Fruit fly (Drosophila melanogaster) whole organism, embryonic: ENCODE measurements around the gene CG2247.

ENCODE experiments used
- ATbp ChIP-seq: fragments of 200-800 bp; sonication (Bioruptor generic); optimal IDR thresholded peaks from 2 replicates; lab custom pipeline; 2017; ENCODE audit warnings: missing biosample characterization, mild to moderate bottlenecking, missing genetic modification characterization, missing genetic modification reagents
- Asciz ChIP-seq: fragments of 200-800 bp; sonication (Bioruptor generic); optimal IDR thresholded peaks from 2 replicates; lab custom pipeline; 2017; ENCODE audit warnings: missing biosample characterization, mild to moderate bottlenecking, missing genetic modification characterization, missing genetic modification reagents
- B-H2 ChIP-seq: fragments of 200-800 bp; sonication (Bioruptor generic); optimal IDR thresholded peaks from 2 replicates; lab custom pipeline; 2018; ENCODE audit warnings: missing biosample characterization, mild to moderate bottlenecking, missing genetic modification characterization
- CG10366 ChIP-seq: fragments of 200-800 bp; sonication (Bioruptor generic); IDR thresholded peaks from 2 replicates; pipeline ENCODE4 v1.3.6; 2022; ENCODE audit warnings: missing biosample characterization, missing genetic modification characterization
- CG10565 ChIP-seq: fragments of 200-800 bp; sonication (Bioruptor generic); optimal IDR thresholded peaks from 3 replicates; lab custom pipeline; 2016; ENCODE audit warnings: missing biosample characterization, mild to moderate bottlenecking, missing genetic modification characterization
- CG11560 ChIP-seq: fragments of 200-800 bp; sonication (Bioruptor generic); IDR thresholded peaks from 3 replicates; pipeline ENCODE4 v1.3.6; 2022; ENCODE audit warnings: missing biosample characterization, missing genetic modification characterization
- CG12104 ChIP-seq: fragments of 200-800 bp; sonication (Bioruptor generic); optimal IDR thresholded peaks from 3 replicates; lab custom pipeline; 2016; ENCODE audit warnings: missing biosample characterization, missing genetic modification characterization
- CG13287 ChIP-seq: fragments of 200-800 bp; sonication (Bioruptor generic); IDR thresholded peaks from 2 replicates; pipeline ENCODE4 v1.3.6; 2022; ENCODE audit warnings: missing biosample characterization, missing genetic modification characterization; ENCODE audit not compliant: partially characterized antibody
- CG13624 ChIP-seq: fragments of 200-800 bp; sonication (Bioruptor generic); optimal IDR thresholded peaks from 2 replicates; lab custom pipeline; 2016; ENCODE audit warnings: missing biosample characterization, missing genetic modification characterization
- CG13894 ChIP-seq: fragments of 200-800 bp; sonication (Bioruptor generic); optimal IDR thresholded peaks from 3 replicates; lab custom pipeline; 2018; ENCODE audit warnings: missing biosample characterization, mild to moderate bottlenecking, missing genetic modification characterization, moderate library complexity
- CG14050 ChIP-seq: fragments of 200-800 bp; sonication (Bioruptor generic); IDR thresholded peaks from 3 replicates; pipeline ENCODE4 v1.3.6; 2022; ENCODE audit warnings: missing biosample characterization, missing genetic modification characterization
- CG16813 ChIP-seq: fragments of 200-800 bp; sonication (Bioruptor generic); IDR thresholded peaks from 3 replicates; pipeline ENCODE4 v1.3.6; 2022; ENCODE audit warnings: missing biosample characterization, missing genetic modification characterization; ENCODE audit not compliant: partially characterized antibody
- CG16815 ChIP-seq: fragments of 200-800 bp; sonication (Bioruptor generic); optimal IDR thresholded peaks from 3 replicates; lab custom pipeline; 2017; ENCODE audit warnings: missing biosample characterization, mild to moderate bottlenecking, missing genetic modification characterization
- CG17912 ChIP-seq: fragments of 200-800 bp; sonication (Bioruptor generic); optimal IDR thresholded peaks from 2 replicates; lab custom pipeline; 2018; ENCODE audit warnings: missing biosample characterization, mild to moderate bottlenecking, missing genetic modification characterization
- CG18011 ChIP-seq: fragments of 200-800 bp; sonication (Bioruptor generic); optimal IDR thresholded peaks from 2 replicates; lab custom pipeline; 2017; ENCODE audit warnings: missing biosample characterization, missing genetic modification characterization, mild to moderate bottlenecking, moderate library complexity, missing genotype
- CG2129 ChIP-seq: fragments of 200-800 bp; sonication (Bioruptor generic); IDR thresholded peaks from 2 replicates; pipeline ENCODE4 v1.3.6; 2022; ENCODE audit warnings: missing biosample characterization, missing genetic modification characterization; ENCODE audit not compliant: partially characterized antibody
- CG2875 ChIP-seq: fragments of 200-800 bp; sonication (Bioruptor generic); optimal IDR thresholded peaks from 2 replicates; lab custom pipeline; 2017; ENCODE audit warnings: missing biosample characterization, mild to moderate bottlenecking, missing genetic modification characterization, missing genetic modification reagents
- CG2889 ChIP-seq: fragments of 200-800 bp; sonication (Bioruptor generic); IDR thresholded peaks from 3 replicates; pipeline ENCODE4 v1.3.6; 2022; ENCODE audit warnings: missing biosample characterization, missing genetic modification characterization
- CG43689 ChIP-seq: fragments of 200-800 bp; sonication (Bioruptor generic); IDR thresholded peaks from 2 replicates; pipeline ENCODE4 v1.3.6; 2022; ENCODE audit warnings: missing biosample characterization, missing genetic modification characterization
- CG4404 ChIP-seq: fragments of 200-800 bp; sonication (Bioruptor generic); IDR thresholded peaks from 2 replicates; pipeline ENCODE4 v1.3.6; 2022; ENCODE audit warnings: missing biosample characterization, missing genetic modification characterization
- CG7745 ChIP-seq: fragments of 200-800 bp; sonication (Bioruptor generic); optimal IDR thresholded peaks from 2 replicates; lab custom pipeline; 2018; ENCODE audit warnings: missing biosample characterization, mild to moderate bottlenecking, missing genetic modification characterization, moderate library complexity
- CG7786 ChIP-seq: fragments of 200-800 bp; sonication (Bioruptor generic); optimal IDR thresholded peaks from 2 replicates; lab custom pipeline; 2016; ENCODE audit warnings: missing biosample characterization, missing genetic modification characterization
- CG7963 ChIP-seq: fragments of 200-800 bp; sonication (Bioruptor generic); IDR thresholded peaks from 3 replicates; pipeline ENCODE4 v1.3.6; 2022; ENCODE audit warnings: missing biosample characterization, missing genetic modification characterization; ENCODE audit not compliant: partially characterized antibody
- CTCF ChIP-seq: fragments of 200-800 bp; sonication (Bioruptor generic); optimal IDR thresholded peaks from 2 replicates; lab custom pipeline; 2017; ENCODE audit warnings: missing biosample characterization, mild to moderate bottlenecking, missing genetic modification characterization, moderate library complexity
- D ChIP-seq, 2 experiments: fragments of 200-800 bp in 1 of 2; fragments of >200 bp in 1 of 2; sonication (Bioruptor generic) in 1 of 2; optimal IDR thresholded peaks; 2 replicates in 1 of 2; 3 replicates in 1 of 2; lab custom pipeline; 2017; ENCODE audit warnings: mild to moderate bottlenecking in 1 of 2, missing biosample characterization in 1 of 2, missing genetic modification characterization in 1 of 2, missing genetic modification reagents in 1 of 2
- Dbx ChIP-seq: fragments of 200-800 bp; sonication (Bioruptor generic); IDR thresholded peaks from 3 replicates; pipeline ENCODE4 v1.3.6; 2022; ENCODE audit warnings: missing biosample characterization, missing genetic modification characterization
- Dek ChIP-seq: fragments of 200-800 bp; sonication (Bioruptor generic); optimal IDR thresholded peaks from 3 replicates; lab custom pipeline; 2019; ENCODE audit warnings: missing biosample characterization, mild to moderate bottlenecking, missing genetic modification characterization, moderate library complexity
- Drgx ChIP-seq: fragments of 200-800 bp; sonication (Bioruptor generic); IDR thresholded peaks from 2 replicates; pipeline ENCODE4 v1.3.6; 2022; ENCODE audit warnings: missing biosample characterization, missing genetic modification characterization
- Fer2 ChIP-seq: fragments of 200-800 bp; sonication (Bioruptor generic); optimal IDR thresholded peaks from 2 replicates; lab custom pipeline; 2018; ENCODE audit warnings: missing biosample characterization, mild to moderate bottlenecking, missing genetic modification characterization, moderate library complexity
- H15 ChIP-seq: fragments of 200-800 bp; sonication (Bioruptor generic); IDR thresholded peaks from 3 replicates; pipeline ENCODE4 v1.3.6; 2022; ENCODE audit warnings: missing biosample characterization, missing genetic modification characterization
- Optix ChIP-seq: fragments of 200-800 bp; sonication (Bioruptor generic); IDR thresholded peaks from 3 replicates; pipeline ENCODE4 v1.3.6; 2022; ENCODE audit warnings: missing biosample characterization, missing genetic modification characterization
- ac ChIP-seq: fragments of 200-800 bp; sonication (Bioruptor generic); optimal IDR thresholded peaks from 3 replicates; lab custom pipeline; 2017; ENCODE audit warnings: missing biosample characterization, mild to moderate bottlenecking, missing genetic modification characterization
- bigmax ChIP-seq: fragments of 200-800 bp; sonication (Bioruptor generic); optimal IDR thresholded peaks from 2 replicates; lab custom pipeline; 2018; ENCODE audit warnings: missing biosample characterization, mild to moderate bottlenecking, missing genetic modification characterization
- chinmo ChIP-seq: fragments of 200-800 bp; sonication (Bioruptor generic); IDR thresholded peaks from 4 replicates; pipeline ENCODE4 v1.3.6; 2022; ENCODE audit warnings: missing biosample characterization, missing genetic modification characterization; ENCODE audit not compliant: partially characterized antibody
- crc ChIP-seq: fragments of 200-800 bp; sonication (Bioruptor generic); optimal IDR thresholded peaks from 2 replicates; lab custom pipeline; 2016; ENCODE audit warnings: missing biosample characterization, missing genetic modification characterization
- cwo ChIP-seq: fragments of 200-800 bp; sonication (Bioruptor generic); optimal IDR thresholded peaks from 3 replicates; lab custom pipeline; 2017; ENCODE audit warnings: missing biosample characterization, missing genetic modification characterization, mild to moderate bottlenecking, moderate library complexity, missing genetic modification reagents
- danr ChIP-seq: fragments of 200-800 bp; sonication (Bioruptor generic); IDR thresholded peaks from 2 replicates; pipeline ENCODE4 v1.3.6; 2022; ENCODE audit warnings: missing biosample characterization, missing genetic modification characterization
- dm ChIP-seq: fragments of 200-800 bp; sonication (Bioruptor generic); optimal IDR thresholded peaks from 3 replicates; lab custom pipeline; 2016; ENCODE audit warnings: missing biosample characterization, missing genetic modification characterization
- dpn ChIP-seq, 2 experiments: fragments of 200-800 bp; sonication (Bioruptor generic); optimal IDR thresholded peaks; 3 replicates each; lab custom pipeline; 2016; ENCODE audit warnings: missing biosample characterization in 2 of 2, missing genetic modification characterization in 2 of 2
- emc ChIP-seq: fragments of 200-800 bp; sonication (Bioruptor generic); optimal IDR thresholded peaks from 2 replicates; lab custom pipeline; 2016; ENCODE audit warnings: missing biosample characterization, missing genetic modification characterization
- en ChIP-seq: fragments of 200-800 bp; sonication (Bioruptor generic); optimal IDR thresholded peaks from 2 replicates; lab custom pipeline; 2016; ENCODE audit warnings: missing biosample characterization, missing genetic modification characterization
- jumu ChIP-seq: fragments of 200-800 bp; sonication (Bioruptor generic); optimal IDR thresholded peaks from 3 replicates; lab custom pipeline; 2016; ENCODE audit warnings: missing biosample characterization, missing genetic modification characterization
- nmo ChIP-seq: fragments of 200-800 bp; sonication (Bioruptor generic); optimal IDR thresholded peaks from 2 replicates; lab custom pipeline; 2018; ENCODE audit warnings: missing biosample characterization, mild to moderate bottlenecking, missing genetic modification characterization, moderate library complexity
- p53 ChIP-seq: fragments of 200-800 bp; sonication (Bioruptor generic); optimal IDR thresholded peaks from 2 replicates; lab custom pipeline; 2016; ENCODE audit warnings: missing biosample characterization, missing genetic modification characterization
- pho ChIP-seq: fragments of 200-800 bp; sonication (Bioruptor generic); optimal IDR thresholded peaks from 2 replicates; lab custom pipeline; 2016; ENCODE audit warnings: missing biosample characterization, missing genetic modification characterization
- prd ChIP-seq, 3 experiments: fragments of >200 bp in 2 of 3; fragments of 200-800 bp in 1 of 3; sonication (Bioruptor generic) in 1 of 3; optimal IDR thresholded peaks in 2 of 3; IDR thresholded peaks in 1 of 3; 2 replicates in 2 of 3; 3 replicates in 1 of 3; pipeline versions ENCODE4 v1.3.6 to Lab custom; 2017 to 2022; ENCODE audit warnings: missing biosample characterization in 1 of 3, missing genetic modification characterization in 1 of 3
- slbo ChIP-seq: fragments of 200-800 bp; sonication (Bioruptor generic); IDR thresholded peaks from 2 replicates; pipeline ENCODE4 v1.3.6; 2022; ENCODE audit warnings: missing biosample characterization, missing genetic modification characterization
- tna ChIP-seq: fragments of 200-800 bp; sonication (Bioruptor generic); IDR thresholded peaks from 2 replicates; pipeline ENCODE4 v1.3.6; 2022; ENCODE audit warnings: missing biosample characterization, missing genetic modification characterization; ENCODE audit not compliant: partially characterized antibody
- yki ChIP-seq: fragments of >200 bp; optimal IDR thresholded peaks from 3 replicates; lab custom pipeline; 2018
- zfh2 ChIP-seq: fragments of 200-800 bp; sonication (Bioruptor generic); optimal IDR thresholded peaks from 2 replicates; lab custom pipeline; 2016; ENCODE audit warnings: missing biosample characterization, missing genetic modification characterization

Gene CG2247

DNA sequence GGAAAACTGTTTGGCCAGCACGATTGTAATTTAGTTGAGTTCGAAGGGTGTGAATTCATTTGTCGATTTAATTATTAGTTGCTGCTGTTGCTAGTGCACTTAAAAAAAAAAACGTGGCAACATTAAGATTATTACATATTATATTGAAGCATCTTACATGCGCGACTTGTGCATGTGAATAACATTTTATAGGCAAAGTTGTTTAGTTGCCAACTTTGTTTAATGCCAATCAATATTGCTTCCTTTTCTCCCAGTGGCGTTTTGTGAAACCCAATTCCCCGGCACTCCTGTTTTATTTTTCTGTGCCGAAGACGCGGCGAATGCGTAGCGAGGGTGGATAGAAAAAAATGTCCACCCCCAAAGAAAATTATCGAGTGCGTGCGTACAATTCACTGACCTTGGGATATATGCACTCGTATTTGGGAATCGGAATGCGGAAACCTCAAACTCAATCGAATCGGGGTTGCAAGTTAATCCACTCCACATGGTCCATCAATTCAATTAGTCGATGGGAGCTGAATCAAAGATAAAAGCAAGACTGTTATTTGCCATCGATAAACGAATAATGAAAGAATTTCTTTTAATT, 17.6 kb upstream of the CG2247 start (continued):
- TF ChIP-seq pho (GFP tag; lab: Kevin White, UChicago), result no peak
- TF ChIP-seq slbo (GFP tag; lab: Robert Waterston, UW), result peak; percentile 46
- no peak for TF ChIP-seq CG13624 (GFP tag; lab: Kevin White, UChicago)
- TF ChIP-seq CG7786 (GFP tag; lab: Kevin White, UChicago), result peak; percentile 3
- no peak for TF ChIP-seq emc (GFP tag; lab: Kevin White, UChicago)
- TF ChIP-seq CTCF, result no peak
- TF ChIP-seq zfh2 (GFP tag; lab: Kevin White, UChicago), result no peak
- no peak for TF ChIP-seq p53 (GFP tag; lab: Kevin White, UChicago)
- TF ChIP-seq CG16813 (GFP tag; lab: Robert Waterston, UW), result no peak
- TF ChIP-seq CG13894 (tag; lab: Kevin White, UChicago), result no peak
- TF ChIP-seq CG4404 (GFP tag; lab: Robert Waterston, UW), result peak; percentile 39; the same call in 1 of the 2 replicates
- no peak for TF ChIP-seq CG18011 (GFP tag; lab: Kevin White, UChicago)
- 0 out of 2 replicates have a peak, but pooled peaks have one; percentile 5 for TF ChIP-seq CG43689 (GFP tag; lab: Robert Waterston, UW)
- no peak for TF ChIP-seq CG12104 (GFP tag; lab: Kevin White, UChicago)
- peak; percentile 2 for TF ChIP-seq dm (GFP tag; lab: Kevin White, UChicago)
- TF ChIP-seq tna (GFP tag; lab: Robert Waterston, UW), result no peak
- TF ChIP-seq bigmax (GFP tag; lab: Kevin White, UChicago), result no peak
- no peak for TF ChIP-seq chinmo
- peak; percentile 11 for TF ChIP-seq en (GFP tag; lab: Kevin White, UChicago)
- TF ChIP-seq CG10565 (GFP tag; lab: Kevin White, UChicago), result no peak
- TF ChIP-seq nmo (GFP tag; lab: Kevin White, UChicago), result peak; percentile 75
- TF ChIP-seq D (optimal IDR thresholded peaks at IDR 0.05; lab: Kevin White, UChicago), result no peak
- peak; percentile 73 for TF ChIP-seq D (GFP tag; optimal IDR thresholded peaks at IDR 0.05; lab: Kevin White, UChicago)
- peak; percentile 66 for TF ChIP-seq Optix (GFP tag; lab: Robert Waterston, UW)
- peak; percentile 19; the same call in 1 of the 2 replicates for TF ChIP-seq CG10366 (GFP tag; lab: Robert Waterston, UW)
- TF ChIP-seq CG2875, result peak; percentile 71
- TF ChIP-seq CG7745 (tag; lab: Kevin White, UChicago), result no peak
- TF ChIP-seq cwo (GFP tag; lab: Kevin White, UChicago), result no peak
- TF ChIP-seq CG2889, result no peak
- peak; percentile 47 for TF ChIP-seq CG16815 (GFP tag; lab: Kevin White, UChicago)
- TF ChIP-seq B-H2, result no peak
- peak; percentile 45 for TF ChIP-seq Asciz (GFP tag; lab: Kevin White, UChicago)
- TF ChIP-seq danr (GFP tag; lab: Robert Waterston, UW), result no peak
- TF ChIP-seq CG2129 (GFP tag; lab: Robert Waterston, UW), result no peak
- TF ChIP-seq CG13287, result no peak
- TF ChIP-seq CG7963, result no peak
- no peak for TF ChIP-seq ac (GFP tag; lab: Kevin White, UChicago)
- TF ChIP-seq prd (optimal IDR thresholded peaks at IDR 0.05; lab: Kevin White, UChicago), result no peak
- TF ChIP-seq prd (GFP tag; IDR thresholded peaks at IDR 0.05; lab: Robert Waterston, UW), result peak; percentile 74
- TF ChIP-seq CG17912 (GFP tag; lab: Kevin White, UChicago), result no peak
- no peak for TF ChIP-seq Dek (tag; lab: Kevin White, UChicago)
- no peak for TF ChIP-seq yki (lab: Kevin White, UChicago)
- no peak for TF ChIP-seq CG11560
- TF ChIP-seq H15 (GFP tag; lab: Robert Waterston, UW), result peak; percentile 58
- no peak for TF ChIP-seq crc
- no peak for TF ChIP-seq jumu (GFP tag; lab: Kevin White, UChicago)
- TF ChIP-seq ATbp (GFP tag; lab: Kevin White, UChicago), result peak; percentile 59
- no peak for TF ChIP-seq CG14050
- no peak for TF ChIP-seq Drgx (GFP tag; lab: Robert Waterston, UW)
- TF ChIP-seq Fer2 (tag; lab: Kevin White, UChicago), result no peak
- peak; percentile 46 to 51 for TF ChIP-seq dpn (GFP tag; optimal IDR thresholded peaks at IDR 0.05; lab: Kevin White, UChicago)
- no peak for TF ChIP-seq Dbx (GFP tag; lab: Robert Waterston, UW)
